Worm (Caenorhabditis elegans) whole organism, young adult: ENCODE results near the gene Y38C1AA.12.

Source experiments
- ama-1 ChIP-seq, 3 experiments: fragments of 150-350 bp in 1 of 3; sonication (generic microtip) in 2 of 3; optimal IDR thresholded peaks; 2 replicates each; lab custom pipeline; 2014 to 2018; ENCODE audit warnings: missing biosample characterization in 2 of 3, missing genetic modification characterization in 2 of 3, missing genetic modification reagents in 2 of 3
- nhr-90 ChIP-seq: sonication (generic microtip); optimal IDR thresholded peaks from 2 replicates; lab custom pipeline; 2016; ENCODE audit warnings: missing genotype, mild to moderate bottlenecking, missing genetic modification characterization, missing compliant biosample characterization

DNA sequence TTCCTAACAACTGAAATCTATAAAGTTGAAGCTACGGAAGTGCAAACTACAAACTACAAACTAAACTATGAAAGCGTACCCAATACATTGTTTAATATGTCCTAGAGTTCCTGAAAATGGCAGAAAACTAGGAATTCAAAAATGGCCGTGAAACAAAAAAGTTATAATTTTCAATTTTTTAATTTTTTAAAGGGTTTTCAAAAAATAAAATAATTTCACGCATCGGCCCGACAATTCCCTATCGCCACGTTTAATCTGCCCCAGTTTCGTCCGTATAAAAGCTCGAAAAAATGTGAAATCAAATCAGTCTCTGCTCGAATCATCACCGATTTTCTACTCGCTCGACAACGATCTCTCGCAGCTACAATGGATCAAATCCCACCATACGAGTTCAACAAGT is 33.4 kb upstream of the Y38C1AA.12 start, which contains the start of gene Y38C1AA.7:
- TF ChIP-seq nhr-90 (no peak), ama-1 (optimal IDR thresholded peaks at IDR 0.05; lab: Kevin White, UChicago) (no peak), ama-1 (GFP tag; optimal IDR thresholded peaks at IDR 0.05; lab: Kevin White, UChicago) (no peak)
